Fruit fly (Drosophila melanogaster): ENCODE data around the gene Pldn.

Pldn gene

DNA sequence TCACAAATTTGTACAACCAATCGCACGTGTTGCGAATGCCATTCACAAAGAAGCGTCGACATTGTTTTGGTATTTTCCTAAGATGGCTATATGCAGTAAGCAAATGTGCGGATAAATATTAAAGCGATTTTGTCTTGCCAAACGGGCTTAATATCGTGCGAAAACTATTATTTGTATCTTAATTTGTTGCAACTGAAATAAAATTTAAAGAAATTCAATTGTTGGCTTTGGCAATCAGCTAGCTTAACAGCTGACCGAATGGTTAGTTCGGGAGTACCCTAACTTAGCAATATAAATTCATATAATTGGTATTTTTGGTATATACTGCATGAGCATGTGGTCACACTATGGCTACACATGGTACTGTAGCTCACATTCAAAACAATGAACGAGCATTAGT lies 42.8 kb downstream of the Pldn start, which contains the start of the genes RIOK1 and Polr3H (continued):
- peak; percentile 55 for TF ChIP-seq bcd (GFP tag; optimal IDR thresholded peaks at IDR 0.05)
- TF ChIP-seq Aef1 (GFP tag; IDR thresholded peaks at IDR 0.05), result peak; percentile 61; the same call in 2 of the 3 replicates
- no peak for TF ChIP-seq insv (GFP tag; optimal IDR thresholded peaks at IDR 0.05)
- no peak for TF ChIP-seq Fer2 (tag; optimal IDR thresholded peaks at IDR 0.05)
- no peak for TF ChIP-seq CG7745 (tag; optimal IDR thresholded peaks at IDR 0.05)
- no peak for TF ChIP-seq tna (GFP tag; IDR thresholded peaks at IDR 0.05; ENCODE audit: partially characterized antibody)
- TF ChIP-seq wor (GFP tag; IDR thresholded peaks at IDR 0.05), result no peak
- peak; percentile 40; the same call in 1 of the 2 replicates for TF ChIP-seq NFAT (GFP tag; IDR thresholded peaks at IDR 0.05)
- no peak for TF ChIP-seq gt (GFP tag; IDR thresholded peaks at IDR 0.05)
- no peak for TF ChIP-seq ham (GFP tag; IDR thresholded peaks at IDR 0.05)
- TF ChIP-seq disco-r (GFP tag; optimal IDR thresholded peaks at IDR 0.05), result peak; percentile 27
- TF ChIP-seq Hey (tag; optimal IDR thresholded peaks at IDR 0.05), result no peak
- peak; percentile 54 for TF ChIP-seq CG9817 (tag; optimal IDR thresholded peaks at IDR 0.05)
- no peak for TF ChIP-seq CG10959 (GFP tag; IDR thresholded peaks at IDR 0.05)
- TF ChIP-seq Oli (tag; optimal IDR thresholded peaks at IDR 0.05), result no peak
- TF ChIP-seq hkb (optimal IDR thresholded peaks at IDR 0.05), result no peak
- TF ChIP-seq hkb (GFP tag; IDR thresholded peaks at IDR 0.05), result peak; percentile 77
- TF ChIP-seq ATbp (GFP tag; optimal IDR thresholded peaks at IDR 0.05), result no peak
- no peak for TF ChIP-seq CG34224 (GFP tag; IDR thresholded peaks at IDR 0.05; ENCODE audit: partially characterized antibody)
- peak; percentile 63 for TF ChIP-seq Hmr (GFP tag; optimal IDR thresholded peaks at IDR 0.05)
- TF ChIP-seq CG6689 (GFP tag; IDR thresholded peaks at IDR 0.05), result peak; percentile 58
- TF ChIP-seq CG13624 (GFP tag; optimal IDR thresholded peaks at IDR 0.05), result peak; percentile 80
- TF ChIP-seq Atf3 (GFP tag; optimal IDR thresholded peaks at IDR 0.05), result peak; percentile 47
- no peak for TF ChIP-seq MTF-1 (GFP tag; optimal IDR thresholded peaks at IDR 0.05; ENCODE audit: borderline replicate concordance)
- peak; percentile 72 for TF ChIP-seq CG18476 (GFP tag; optimal IDR thresholded peaks at IDR 0.05)
- TF ChIP-seq bigmax (GFP tag; optimal IDR thresholded peaks at IDR 0.05), result peak; percentile 1
- no peak for TF ChIP-seq ash1 (GFP tag; optimal IDR thresholded peaks at IDR 0.05)
- TF ChIP-seq CG8944 (GFP tag; optimal IDR thresholded peaks at IDR 0.05), result peak; percentile 74
- TF ChIP-seq bab2 (GFP tag; optimal IDR thresholded peaks at IDR 0.05), result peak; percentile 20
- peak; percentile 31; the same call in 1 of the 2 replicates for TF ChIP-seq ttk (GFP tag; IDR thresholded peaks at IDR 0.05)
- TF ChIP-seq fd3F (GFP tag; optimal IDR thresholded peaks at IDR 0.05), result peak; percentile 39
- TF ChIP-seq CoRest (tag; optimal IDR thresholded peaks at IDR 0.05), result no peak
- TF ChIP-seq danr (GFP tag; IDR thresholded peaks at IDR 0.05), result no peak
- 0 out of 2 replicates have a peak, but pooled peaks have one; percentile 30 for TF ChIP-seq bbx (GFP tag; IDR thresholded peaks at IDR 0.05; ENCODE audit: partially characterized antibody)
- TF ChIP-seq hb (GFP tag; IDR thresholded peaks at IDR 0.05; ENCODE audit: partially characterized antibody), result no peak
- TF ChIP-seq slp2 (GFP tag; optimal IDR thresholded peaks at IDR 0.05), result peak; percentile 46
- TF ChIP-seq Mes4 (GFP tag; optimal IDR thresholded peaks at IDR 0.05), result peak; percentile 58
- TF ChIP-seq Opbp (GFP tag; IDR thresholded peaks at IDR 0.05; ENCODE audit: partially characterized antibody), result no peak
- TF ChIP-seq CG12744 (GFP tag; optimal IDR thresholded peaks at IDR 0.05), result no peak
- TF ChIP-seq Usf (GFP tag; optimal IDR thresholded peaks at IDR 0.05), result no peak
- no peak for TF ChIP-seq CG3407 (GFP tag; optimal IDR thresholded peaks at IDR 0.05)
- peak; percentile 66 for TF ChIP-seq CG30403 (GFP tag; optimal IDR thresholded peaks at IDR 0.05)
- peak; percentile 43 for TF ChIP-seq CG1647 (GFP tag; optimal IDR thresholded peaks at IDR 0.05)
- peak; percentile 32 for TF ChIP-seq CG12236 (GFP tag; optimal IDR thresholded peaks at IDR 0.05)
- peak; percentile 28; the same call in 1 of the 2 replicates for TF ChIP-seq sob (GFP tag; IDR thresholded peaks at IDR 0.05)
- TF ChIP-seq CG4424 (GFP tag; optimal IDR thresholded peaks at IDR 0.05), result peak; percentile 73
- peak; percentile 63 for TF ChIP-seq Hr3 (GFP tag; optimal IDR thresholded peaks at IDR 0.05)
- TF ChIP-seq sima (GFP tag; optimal IDR thresholded peaks at IDR 0.05), result no peak
- TF ChIP-seq CG14965 (GFP tag; optimal IDR thresholded peaks at IDR 0.05; ENCODE audit: borderline replicate concordance), result peak; percentile 3
- peak; percentile 63; the same call in 1 of the 2 replicates for TF ChIP-seq Ptx1 (GFP tag; IDR thresholded peaks at IDR 0.05)
- TF ChIP-seq chif (GFP tag; optimal IDR thresholded peaks at IDR 0.05), result peak; percentile 62 to 76

All from whole organism, embryonic.